Fruit fly (Drosophila melanogaster): ENCODE data around the gene sens-2.

DNA sequence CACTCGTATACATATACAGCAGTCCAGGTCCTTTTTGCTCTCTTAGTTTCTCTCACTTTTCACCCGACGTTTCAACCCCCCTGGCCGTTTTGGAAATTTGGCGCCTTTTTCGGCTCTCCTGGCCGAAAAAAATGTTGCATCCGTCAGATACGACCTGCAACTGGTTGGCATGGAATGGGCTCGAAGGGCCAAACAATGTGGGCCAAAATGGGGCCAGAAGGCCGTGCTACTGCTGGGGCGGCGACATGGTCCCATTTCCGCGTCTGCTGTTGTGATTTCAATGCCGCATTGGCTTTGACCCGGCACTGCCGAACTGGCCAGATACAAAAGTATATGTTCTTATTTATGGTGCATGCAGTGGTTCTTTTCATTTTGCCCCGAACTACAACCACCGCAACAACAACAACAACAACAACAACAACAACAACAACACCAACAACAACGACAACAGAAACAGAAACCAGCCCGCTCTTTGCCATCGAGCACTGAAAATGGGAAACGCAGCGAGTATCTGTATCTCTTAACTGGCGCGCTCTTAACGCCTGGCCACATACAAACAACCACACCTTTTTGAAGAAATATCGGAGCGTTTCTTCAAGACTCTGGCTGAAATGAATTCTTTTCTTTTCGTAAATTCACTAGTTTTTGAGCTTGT, 27.8 kb upstream of the sens-2 start:
- TF ChIP-seq rn (GFP tag; IDR thresholded peaks at IDR 0.05), result no peak
- no peak for TF ChIP-seq Snoo (tag; optimal IDR thresholded peaks at IDR 0.05)
- TF ChIP-seq Pif1A (GFP tag; optimal IDR thresholded peaks at IDR 0.05), result no peak
- TF ChIP-seq EcR (GFP tag; optimal IDR thresholded peaks at IDR 0.05), result no peak
- peak; percentile 44; the same call in 1 of the 2 replicates for TF ChIP-seq CG32121 (GFP tag; IDR thresholded peaks at IDR 0.05)
- TF ChIP-seq Pif1B (GFP tag; optimal IDR thresholded peaks at IDR 0.05), result no peak
- no peak for TF ChIP-seq CG34367 (tag; optimal IDR thresholded peaks at IDR 0.05)
- no peak for TF ChIP-seq CG17806 (tag; optimal IDR thresholded peaks at IDR 0.05)
- TF ChIP-seq CG4496 (GFP tag; IDR thresholded peaks at IDR 0.05), result no peak
- TF ChIP-seq CG8159 (tag; optimal IDR thresholded peaks at IDR 0.05), result no peak
- no peak for TF ChIP-seq fd96Ca (GFP tag; IDR thresholded peaks at IDR 0.05)
- no peak for TF ChIP-seq CG10348 (GFP tag; IDR thresholded peaks at IDR 0.05)
- TF ChIP-seq gl (tag; optimal IDR thresholded peaks at IDR 0.05), result no peak
- TF ChIP-seq D1 (tag; optimal IDR thresholded peaks at IDR 0.05), result no peak
